Worm (Caenorhabditis elegans) whole organism, L2 larva: ENCODE results near the gene lurp-2.

Experiments
- C34F6.9 ChIP-seq: fragments of 150-350 bp; optimal IDR thresholded peaks from 2 replicates; lab custom pipeline; 2014; ENCODE audit warnings: missing biosample characterization, missing genetic modification characterization
- F13H6.1 ChIP-seq: sonication (generic microtip); optimal IDR thresholded peaks from 2 replicates; lab custom pipeline; 2016; ENCODE audit warnings: missing genetic modification characterization, missing compliant biosample characterization
- R02D3.7 ChIP-seq: fragments of 150-350 bp; optimal IDR thresholded peaks from 2 replicates; lab custom pipeline; 2014; ENCODE audit warnings: missing biosample characterization, missing genetic modification characterization
- Y55F3AM.14 ChIP-seq: fragments of 200-800 bp; sonication (Bioruptor generic); optimal IDR thresholded peaks from 2 replicates; lab custom pipeline; 2018; ENCODE audit warnings: mild to moderate bottlenecking, missing genetic modification characterization, missing compliant biosample characterization
- ZK546.5 ChIP-seq: sonication (generic microtip); optimal IDR thresholded peaks from 2 replicates; lab custom pipeline; 2017; ENCODE audit warnings: missing biosample characterization, missing genetic modification characterization
- alr-1 ChIP-seq: fragments of 150-350 bp; optimal IDR thresholded peaks from 2 replicates; lab custom pipeline; 2014; ENCODE audit warnings: missing biosample characterization, missing genetic modification characterization
- aly-2 ChIP-seq: fragments of 150-350 bp; optimal IDR thresholded peaks from 2 replicates; lab custom pipeline; 2014; ENCODE audit warnings: missing biosample characterization, missing genetic modification characterization
- ama-1 ChIP-seq: fragments of 150-350 bp; optimal IDR thresholded peaks from 2 replicates; lab custom pipeline; 2018; ENCODE audit warnings: inconsistent platforms
- blmp-1 ChIP-seq: sonication (generic microtip); optimal IDR thresholded peaks from 2 replicates; lab custom pipeline; 2017; ENCODE audit warnings: missing genetic modification characterization, mild to moderate bottlenecking, missing compliant biosample characterization, antibody characterized with exemption, moderate library complexity; ENCODE audit not compliant: insufficient read depth
- ceh-16 ChIP-seq: fragments of 150-350 bp; optimal IDR thresholded peaks from 2 replicates; lab custom pipeline; 2014; ENCODE audit warnings: missing biosample characterization, missing genetic modification characterization
- ceh-82 ChIP-seq: fragments of 150-350 bp; optimal IDR thresholded peaks from 2 replicates; lab custom pipeline; 2014; ENCODE audit warnings: missing biosample characterization, missing genetic modification characterization
- crh-2 ChIP-seq: sonication (generic microtip); optimal IDR thresholded peaks from 2 replicates; lab custom pipeline; 2017; ENCODE audit warnings: missing biosample characterization, missing genetic modification characterization
- dmd-4 ChIP-seq: sonication (generic microtip); optimal IDR thresholded peaks from 2 replicates; lab custom pipeline; 2017; ENCODE audit warnings: missing biosample characterization, missing genetic modification characterization
- egl-27 ChIP-seq: sonication (generic microtip); optimal IDR thresholded peaks from 3 replicates; lab custom pipeline; 2017; ENCODE audit warnings: missing biosample characterization, missing genetic modification reagents, missing genetic modification characterization
- elt-1 ChIP-seq: fragments of 150-350 bp; optimal IDR thresholded peaks from 2 replicates; lab custom pipeline; 2014; ENCODE audit warnings: missing biosample characterization, missing genetic modification characterization
- elt-3 ChIP-seq: sonication (generic microtip); optimal IDR thresholded peaks from 2 replicates; lab custom pipeline; 2017; ENCODE audit warnings: missing biosample characterization, missing genetic modification characterization
- fos-1 ChIP-seq: fragments of 150-350 bp; optimal IDR thresholded peaks from 2 replicates; lab custom pipeline; 2014; ENCODE audit warnings: missing biosample characterization, missing genetic modification characterization
- gmeb-1 ChIP-seq: fragments of 150-350 bp; optimal IDR thresholded peaks from 2 replicates; lab custom pipeline; 2014; ENCODE audit warnings: missing biosample characterization, missing genetic modification characterization
- lin-11 ChIP-seq: fragments of 150-350 bp; sonication (generic microtip); optimal IDR thresholded peaks from 2 replicates; lab custom pipeline; 2014; ENCODE audit warnings: missing biosample characterization, missing genetic modification characterization, inconsistent platforms, mixed read lengths
- lin-13 ChIP-seq: fragments of 150-350 bp; optimal IDR thresholded peaks from 2 replicates; lab custom pipeline; 2014; ENCODE audit warnings: missing biosample characterization, missing genetic modification reagents, missing genetic modification characterization
- lin-39 ChIP-seq: fragments of 150-350 bp; optimal IDR thresholded peaks from 2 replicates; lab custom pipeline; 2014; ENCODE audit warnings: missing biosample characterization, missing genetic modification reagents, missing genetic modification characterization
- lsy-2 ChIP-seq, 2 experiments: fragments of 150-350 bp in 1 of 2; sonication (generic microtip) in 1 of 2; optimal IDR thresholded peaks; 2 replicates each; lab custom pipeline; 2014 to 2017; ENCODE audit warnings: missing biosample characterization in 2 of 2, missing genetic modification characterization in 2 of 2
- mab-5 ChIP-seq: fragments of 150-350 bp; optimal IDR thresholded peaks from 2 replicates; lab custom pipeline; 2014; ENCODE audit warnings: missing biosample characterization, missing genetic modification characterization
- mbf-1 ChIP-seq: sonication (generic microtip); optimal IDR thresholded peaks from 2 replicates; lab custom pipeline; 2017; ENCODE audit warnings: missing biosample characterization, missing genetic modification characterization
- mdl-1 ChIP-seq, 2 experiments: fragments of 150-350 bp in 1 of 2; sonication (generic microtip) in 1 of 2; optimal IDR thresholded peaks; 2 replicates each; lab custom pipeline; 2017; ENCODE audit warnings: missing biosample characterization in 2 of 2, missing genetic modification characterization in 2 of 2
- nhr-10 ChIP-seq: sonication (generic microtip); optimal IDR thresholded peaks from 2 replicates; lab custom pipeline; 2017; ENCODE audit warnings: missing biosample characterization, missing genetic modification characterization
- nhr-11 ChIP-seq: fragments of 150-350 bp; optimal IDR thresholded peaks from 2 replicates; lab custom pipeline; 2014; ENCODE audit warnings: missing biosample characterization, missing genetic modification characterization
- nhr-12 ChIP-seq: fragments of 150-350 bp; optimal IDR thresholded peaks from 2 replicates; lab custom pipeline; 2014; ENCODE audit warnings: missing biosample characterization, missing genetic modification characterization
- nhr-129 ChIP-seq: fragments of 150-350 bp; optimal IDR thresholded peaks from 2 replicates; lab custom pipeline; 2014; ENCODE audit warnings: missing biosample characterization, missing genetic modification characterization
- nhr-21 ChIP-seq: fragments of 150-350 bp; optimal IDR thresholded peaks from 2 replicates; lab custom pipeline; 2014; ENCODE audit warnings: missing biosample characterization, missing genetic modification characterization
- nhr-23 ChIP-seq: fragments of 150-350 bp; optimal IDR thresholded peaks from 2 replicates; lab custom pipeline; 2014; ENCODE audit warnings: missing biosample characterization, missing genetic modification reagents, missing genetic modification characterization
- nhr-237 ChIP-seq: fragments of 150-350 bp; optimal IDR thresholded peaks from 2 replicates; lab custom pipeline; 2014; ENCODE audit warnings: missing biosample characterization, missing genetic modification characterization
- nhr-25 ChIP-seq: fragments of 150-350 bp; sonication (generic microtip); optimal IDR thresholded peaks from 3 replicates; lab custom pipeline; 2014; ENCODE audit warnings: missing biosample characterization, missing genetic modification characterization
- nhr-6 ChIP-seq: fragments of 150-350 bp; optimal IDR thresholded peaks from 2 replicates; lab custom pipeline; 2014; ENCODE audit warnings: missing biosample characterization, missing genetic modification characterization
- nhr-77 ChIP-seq: fragments of 150-350 bp; optimal IDR thresholded peaks from 2 replicates; lab custom pipeline; 2014; ENCODE audit warnings: missing biosample characterization, missing genetic modification characterization
- peb-1 ChIP-seq: fragments of 150-350 bp; optimal IDR thresholded peaks from 2 replicates; lab custom pipeline; 2014; ENCODE audit warnings: missing biosample characterization, missing genetic modification characterization
- sem-4 ChIP-seq: fragments of 150-350 bp; optimal IDR thresholded peaks from 2 replicates; lab custom pipeline; 2014; ENCODE audit warnings: missing biosample characterization, missing genetic modification reagents, missing genetic modification characterization
- skn-1 ChIP-seq: sonication (generic microtip); optimal IDR thresholded peaks from 2 replicates; lab custom pipeline; 2017; ENCODE audit warnings: missing biosample characterization, missing genetic modification characterization
- sma-3 ChIP-seq: sonication (generic microtip); optimal IDR thresholded peaks from 2 replicates; lab custom pipeline; 2016; ENCODE audit warnings: missing genetic modification reagents, missing genetic modification characterization, missing compliant biosample characterization
- sma-9 ChIP-seq, 2 experiments: fragments of 150-350 bp in 1 of 2; sonication (generic microtip) in 1 of 2; optimal IDR thresholded peaks; 2 replicates each; lab custom pipeline; 2014 to 2016; ENCODE audit warnings: missing genetic modification characterization in 2 of 2, mild to moderate bottlenecking in 1 of 2, missing biosample characterization in 1 of 2, missing compliant biosample characterization in 1 of 2, missing genetic modification reagents in 1 of 2, moderate library complexity in 1 of 2
- snpc-4 ChIP-seq: fragments of 150-350 bp; optimal IDR thresholded peaks from 2 replicates; lab custom pipeline; 2014; ENCODE audit warnings: missing biosample characterization, missing genetic modification characterization
- unc-39 ChIP-seq: fragments of 150-350 bp; optimal IDR thresholded peaks from 2 replicates; lab custom pipeline; 2014; ENCODE audit warnings: missing biosample characterization, missing genetic modification characterization
- unc-55 ChIP-seq: fragments of 150-350 bp; sonication (generic microtip); optimal IDR thresholded peaks from 3 replicates; lab custom pipeline; 2014; ENCODE audit warnings: missing biosample characterization, missing genetic modification reagents, missing genetic modification characterization
- unc-62 ChIP-seq: fragments of 150-350 bp; optimal IDR thresholded peaks from 2 replicates; lab custom pipeline; 2014; ENCODE audit warnings: missing biosample characterization, missing genetic modification reagents, missing genetic modification characterization
- zag-1 ChIP-seq: fragments of 150-350 bp; optimal IDR thresholded peaks from 2 replicates; lab custom pipeline; 2014; ENCODE audit warnings: missing biosample characterization, missing genetic modification characterization
- ztf-1 ChIP-seq: fragments of 200-800 bp; sonication (Bioruptor generic); conservative IDR thresholded peaks from 2 replicates; pipeline ENCODE4 v1.3.6; 2022; ENCODE audit warnings: missing genetic modification characterization, missing compliant biosample characterization
- ztf-11 ChIP-seq: sonication (generic microtip); optimal IDR thresholded peaks from 2 replicates; lab custom pipeline; 2017; ENCODE audit warnings: missing biosample characterization, missing genetic modification characterization
- ztf-4 ChIP-seq: fragments of 150-350 bp; optimal IDR thresholded peaks from 2 replicates; lab custom pipeline; 2014; ENCODE audit warnings: missing biosample characterization, missing genetic modification characterization

lurp-2 gene

ce11 chrV:13468190-13468765 is 14.8 kb downstream of the lurp-2 start, which contains the start of the genes F25H9.6 and F25H9.7:
TSS of gene F25H9.6 (minus strand) at chrV:13468361.
TSS of gene F25H9.7 (plus strand) at chrV:13468376.
- peak; percentile 53 for TF ChIP-seq snpc-4 (tag; lab: Kevin White, UChicago)
- TF ChIP-seq skn-1 (tag; lab: Kevin White, UChicago) = no peak
- no peak for TF ChIP-seq aly-2 (tag; lab: Kevin White, UChicago)
- peak; percentile 78 for TF ChIP-seq nhr-21 (tag; lab: Kevin White, UChicago)
- TF ChIP-seq mbf-1 = no peak
- TF ChIP-seq dmd-4 (tag; lab: Kevin White, UChicago) = no peak
- TF ChIP-seq nhr-77 (tag; lab: Kevin White, UChicago) = no peak
- TF ChIP-seq unc-39 (tag; lab: Kevin White, UChicago) = no peak
- peak; percentile 56 for TF ChIP-seq fos-1
- TF ChIP-seq lin-11 (tag; lab: Kevin White, UChicago) = peak; percentile 22
- no peak for TF ChIP-seq R02D3.7 (tag; lab: Kevin White, UChicago)
- peak; percentile 51 for TF ChIP-seq Y55F3AM.14 (GFP tag; lab: Kevin White, UChicago)
- no peak for TF ChIP-seq elt-3 (tag; lab: Kevin White, UChicago)
- TF ChIP-seq nhr-23 (tag; lab: Kevin White, UChicago) = no peak
- TF ChIP-seq F13H6.1 (tag; lab: Kevin White, UChicago) = peak; percentile 86
- TF ChIP-seq ztf-4 (tag; lab: Kevin White, UChicago) = peak; percentile 44
- no peak for TF ChIP-seq nhr-6 (tag; lab: Kevin White, UChicago)
- peak; percentile 91 for TF ChIP-seq sma-3 (GFP tag; lab: Kevin White, UChicago)
- no peak for TF ChIP-seq alr-1 (tag; lab: Kevin White, UChicago)
- TF ChIP-seq ceh-16 (tag; lab: Kevin White, UChicago) = no peak
- peak; percentile 63 for TF ChIP-seq sem-4 (tag; lab: Kevin White, UChicago)
- no peak for TF ChIP-seq nhr-237
- peak; percentile 94 for TF ChIP-seq sma-9 (GFP tag; optimal IDR thresholded peaks at IDR 0.05; lab: Kevin White, UChicago)
- no peak for TF ChIP-seq sma-9 (tag; optimal IDR thresholded peaks at IDR 0.05; lab: Kevin White, UChicago)
- TF ChIP-seq crh-2 = peak; percentile 84
- TF ChIP-seq unc-62 (GFP tag; lab: Kevin White, UChicago) = no peak
- TF ChIP-seq C34F6.9 = peak; percentile 92
- peak; percentile 38 for TF ChIP-seq blmp-1
- TF ChIP-seq ama-1 (lab: Kevin White, UChicago) = peak; percentile 9
- TF ChIP-seq ceh-82 = no peak
- TF ChIP-seq nhr-12 = no peak
- no peak for TF ChIP-seq ztf-11 (tag; lab: Kevin White, UChicago)
- TF ChIP-seq unc-55 = peak; percentile 86
- TF ChIP-seq nhr-10 (tag; lab: Kevin White, UChicago) = no peak
- TF ChIP-seq lin-13 (GFP tag; lab: Kevin White, UChicago) = peak; percentile 73
- TF ChIP-seq ztf-1 (GFP tag; lab: Robert Waterston, UW) = no peak
- no peak for TF ChIP-seq peb-1
- TF ChIP-seq nhr-11 (tag; lab: Kevin White, UChicago) = no peak
- TF ChIP-seq elt-1 (tag; lab: Kevin White, UChicago) = no peak
- TF ChIP-seq lin-39 = no peak
- peak; percentile 85 for TF ChIP-seq egl-27 (tag; lab: Kevin White, UChicago)
- TF ChIP-seq lsy-2 (tag; optimal IDR thresholded peaks at IDR 0.05; lab: Kevin White, UChicago) = peak; percentile 72 to 89
- TF ChIP-seq zag-1 (tag; lab: Kevin White, UChicago) = no peak
- TF ChIP-seq nhr-129 (tag; lab: Kevin White, UChicago) = peak; percentile 31
- peak; percentile 54 for TF ChIP-seq mab-5 (tag; lab: Kevin White, UChicago)
- TF ChIP-seq ZK546.5 = no peak
- TF ChIP-seq nhr-25 = no peak
- TF ChIP-seq mdl-1 (tag; optimal IDR thresholded peaks at IDR 0.05; lab: Kevin White, UChicago) = peak; percentile 62 to 91
- peak; percentile 79 for TF ChIP-seq gmeb-1 (tag; lab: Kevin White, UChicago)
